Fruit fly (Drosophila melanogaster): Measurements from ENCODE around the gene nuf.

The nuf gene

DNA sequence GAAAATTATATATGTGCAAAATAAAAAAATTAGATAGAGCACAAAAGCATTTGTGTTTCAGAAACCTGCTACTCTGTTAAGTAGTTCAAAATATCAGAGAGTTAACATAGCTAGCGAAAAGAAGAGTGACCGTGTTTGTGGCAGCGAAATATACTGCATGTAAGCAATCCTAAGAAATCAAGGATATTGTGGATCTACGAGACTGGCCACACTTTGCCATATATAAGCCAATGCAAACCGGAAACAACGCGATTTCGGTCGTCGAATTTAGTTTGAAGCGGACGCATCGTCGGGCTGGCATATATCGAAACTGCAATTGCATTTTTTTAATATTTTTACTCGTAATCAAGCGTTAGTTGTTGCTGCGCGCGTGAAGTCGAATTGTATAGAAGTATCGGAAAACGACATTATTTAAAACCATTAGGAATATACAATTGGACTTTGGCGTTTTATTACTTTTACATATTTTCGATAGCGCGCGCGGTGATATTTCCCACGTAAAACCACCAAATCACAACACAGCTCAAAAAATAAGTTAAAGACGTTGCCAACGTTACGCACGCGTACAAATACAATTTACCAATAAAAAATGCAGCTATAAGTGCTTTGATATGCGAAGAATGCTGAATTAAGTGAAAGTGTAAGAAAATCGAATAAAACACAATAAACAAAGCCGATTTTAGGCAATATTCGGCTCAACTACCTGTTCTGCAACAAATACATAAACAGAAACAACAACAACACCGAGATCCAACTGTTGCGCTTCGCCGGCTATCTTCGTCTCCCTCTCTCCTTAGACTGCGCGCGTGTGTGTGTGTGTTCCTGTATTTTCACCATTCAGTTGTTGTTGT lies at the start of gene nuf:
Gene nuf, plus strand, starts transcription at position 246 of the 851 bp plus-strand sequence.
- TF ChIP-seq CG8159 (tag; optimal IDR thresholded peaks at IDR 0.05) (peak; percentile 37), Pif1B (GFP tag; optimal IDR thresholded peaks at IDR 0.05) (peak; percentile 31), CG8301 (tag; optimal IDR thresholded peaks at IDR 0.05) (peak; percentile 8), CG13204 (GFP tag; optimal IDR thresholded peaks at IDR 0.05) (no peak), CG17806 (tag; optimal IDR thresholded peaks at IDR 0.05) (peak; percentile 17), D1 (tag; optimal IDR thresholded peaks at IDR 0.05) (peak; percentile 65), Pif1A (GFP tag; optimal IDR thresholded peaks at IDR 0.05) (peak; percentile 3), fd96Ca (GFP tag; IDR thresholded peaks at IDR 0.05) (no peak; the same call in 2 of the 3 replicates), CG4496 (GFP tag; IDR thresholded peaks at IDR 0.05) (no peak; the same call in 2 of the 3 replicates), CG10348 (GFP tag; IDR thresholded peaks at IDR 0.05) (no peak), Snoo (tag; optimal IDR thresholded peaks at IDR 0.05) (peak; percentile 14), CG12605 (GFP tag; IDR thresholded peaks at IDR 0.05) (peak; percentile 82), Ets98B (GFP tag; IDR thresholded peaks at IDR 0.05) (peak; percentile 47)

DNA sequence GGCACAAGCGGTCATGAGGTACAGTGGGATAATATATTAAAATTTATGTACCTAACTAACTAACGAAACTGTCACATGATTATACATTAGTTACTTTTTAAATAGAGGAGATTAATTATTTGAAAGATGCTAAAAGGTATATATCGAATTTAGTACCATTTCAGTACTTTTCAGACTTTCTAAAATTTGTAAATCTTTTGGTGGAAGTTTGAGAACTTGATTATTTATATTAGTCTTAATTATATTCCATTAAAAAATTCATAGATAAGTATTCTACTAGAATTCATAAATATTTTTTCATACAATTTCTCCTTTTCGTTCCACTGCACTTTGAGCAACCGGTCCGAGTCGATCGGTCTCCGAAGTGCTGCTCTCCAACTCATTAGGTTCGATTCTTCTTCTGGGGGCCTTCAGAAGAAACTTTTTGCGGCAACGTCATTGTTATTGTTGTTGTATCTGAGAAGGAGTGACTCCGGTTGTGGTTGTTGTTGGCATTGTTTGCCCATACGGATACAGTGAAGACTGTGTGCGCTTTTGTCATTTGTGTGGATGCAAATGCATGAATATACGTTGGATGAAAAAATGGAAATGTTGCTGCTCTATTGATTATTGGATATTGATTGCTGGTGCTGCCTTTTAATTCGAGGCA lies 44.9 kb upstream of the nuf start:
- TF ChIP-seq CG12605 (GFP tag; IDR thresholded peaks at IDR 0.05), result no peak
- peak; percentile 42 for TF ChIP-seq D1 (tag; optimal IDR thresholded peaks at IDR 0.05)
- peak; percentile 88 for TF ChIP-seq CG8159 (tag; optimal IDR thresholded peaks at IDR 0.05)
- TF ChIP-seq CG14655 (GFP tag; optimal IDR thresholded peaks at IDR 0.05), result peak; percentile 79
- peak; percentile 50 for TF ChIP-seq CG15710 (tag; optimal IDR thresholded peaks at IDR 0.05)
- TF ChIP-seq rn (GFP tag; IDR thresholded peaks at IDR 0.05), result no peak
- no peak for TF ChIP-seq Pif1B (GFP tag; optimal IDR thresholded peaks at IDR 0.05)
- TF ChIP-seq CG17806 (tag; optimal IDR thresholded peaks at IDR 0.05), result peak; percentile 69
- TF ChIP-seq CG8301 (tag; optimal IDR thresholded peaks at IDR 0.05), result peak; percentile 65
- TF ChIP-seq Snoo (tag; optimal IDR thresholded peaks at IDR 0.05), result peak; percentile 13
- TF ChIP-seq gl (tag; optimal IDR thresholded peaks at IDR 0.05), result peak; percentile 3
- peak; percentile 80 for TF ChIP-seq CG9948 (tag; optimal IDR thresholded peaks at IDR 0.05)

DNA sequence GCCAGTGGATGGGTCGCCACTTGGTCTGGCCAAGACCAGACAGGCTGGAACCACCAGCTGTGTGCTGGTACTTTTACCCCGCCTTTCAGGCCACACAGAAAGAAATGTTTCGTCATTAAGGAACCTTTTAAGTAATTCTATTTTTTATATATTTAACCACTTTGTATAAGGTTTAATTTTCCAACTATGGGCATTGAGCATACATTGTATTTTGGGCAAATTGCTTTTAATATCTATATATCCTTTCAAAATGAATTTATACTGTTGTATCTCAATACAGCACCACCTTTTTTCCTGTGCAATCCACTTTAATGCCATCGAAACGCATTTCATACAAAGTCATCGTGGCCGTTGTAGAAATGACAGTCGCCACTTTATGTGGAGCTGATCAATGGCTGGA lies 44.3 kb upstream of the nuf start:
- TF ChIP-seq CG8159 (tag; optimal IDR thresholded peaks at IDR 0.05), result peak; percentile 73
- no peak for TF ChIP-seq Snoo (tag; optimal IDR thresholded peaks at IDR 0.05)
- TF ChIP-seq CG12605 (GFP tag; IDR thresholded peaks at IDR 0.05), result no peak
- TF ChIP-seq EcR (GFP tag; optimal IDR thresholded peaks at IDR 0.05), result no peak
- TF ChIP-seq Ets98B (GFP tag; IDR thresholded peaks at IDR 0.05), result no peak
- TF ChIP-seq CG4496 (GFP tag; IDR thresholded peaks at IDR 0.05), result no peak
- TF ChIP-seq CG9948 (tag; optimal IDR thresholded peaks at IDR 0.05), result peak; percentile 62
- peak; percentile 68 for TF ChIP-seq CG17806 (tag; optimal IDR thresholded peaks at IDR 0.05)
- TF ChIP-seq CG10348 (GFP tag; IDR thresholded peaks at IDR 0.05), result no peak
- TF ChIP-seq CG13204 (GFP tag; optimal IDR thresholded peaks at IDR 0.05), result no peak
- peak; percentile 53 for TF ChIP-seq CG15710 (tag; optimal IDR thresholded peaks at IDR 0.05)
- peak; percentile 20 for TF ChIP-seq Pif1B (GFP tag; optimal IDR thresholded peaks at IDR 0.05)
- TF ChIP-seq CG34367 (tag; optimal IDR thresholded peaks at IDR 0.05), result peak; percentile 24
- no peak for TF ChIP-seq rn (GFP tag; IDR thresholded peaks at IDR 0.05)
- TF ChIP-seq CG8301 (tag; optimal IDR thresholded peaks at IDR 0.05), result peak; percentile 66
- TF ChIP-seq gl (tag; optimal IDR thresholded peaks at IDR 0.05), result no peak
- 0 out of 3 replicates have a peak, but pooled peaks have one; percentile 20 for TF ChIP-seq fd96Ca (GFP tag; IDR thresholded peaks at IDR 0.05)
- TF ChIP-seq D1 (tag; optimal IDR thresholded peaks at IDR 0.05), result peak; percentile 15
- no peak for TF ChIP-seq CG32121 (GFP tag; IDR thresholded peaks at IDR 0.05)
- TF ChIP-seq CG14655 (GFP tag; optimal IDR thresholded peaks at IDR 0.05), result peak; percentile 77
- TF ChIP-seq Pif1A (GFP tag; optimal IDR thresholded peaks at IDR 0.05), result peak; percentile 51

DNA sequence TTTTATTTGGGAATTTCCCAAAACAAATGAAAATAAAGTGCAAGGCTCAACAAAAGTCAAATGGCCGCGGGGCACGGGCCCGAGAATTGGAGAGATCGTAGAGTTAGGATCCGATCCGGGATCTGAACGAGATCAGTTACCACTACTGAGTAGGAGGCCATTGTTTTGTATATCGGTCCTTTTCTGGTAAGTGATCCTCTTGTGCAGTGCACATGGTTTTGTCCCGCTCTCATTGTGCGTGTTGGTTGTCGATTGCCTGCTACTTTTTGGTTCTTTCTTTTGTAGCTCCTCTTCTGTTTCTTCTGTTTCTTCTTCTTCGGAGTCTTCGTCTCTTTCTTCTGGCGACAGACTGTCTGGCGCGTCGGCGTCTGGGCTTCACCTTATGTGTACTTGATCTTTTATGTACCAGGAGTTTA lies 40.5 kb upstream of the nuf start:
- TF ChIP-seq CG9948 (tag; optimal IDR thresholded peaks at IDR 0.05) (no peak), CG17806 (tag; optimal IDR thresholded peaks at IDR 0.05) (no peak), CG13204 (GFP tag; optimal IDR thresholded peaks at IDR 0.05) (no peak), Snoo (tag; optimal IDR thresholded peaks at IDR 0.05) (no peak), CG10348 (GFP tag; IDR thresholded peaks at IDR 0.05) (no peak), fd96Ca (GFP tag; IDR thresholded peaks at IDR 0.05) (no peak), CG15710 (tag; optimal IDR thresholded peaks at IDR 0.05) (no peak), EcR (GFP tag; optimal IDR thresholded peaks at IDR 0.05) (no peak), CG8159 (tag; optimal IDR thresholded peaks at IDR 0.05) (no peak), Pif1B (GFP tag; optimal IDR thresholded peaks at IDR 0.05) (no peak), CG32121 (GFP tag; IDR thresholded peaks at IDR 0.05) (no peak), CG4496 (GFP tag; IDR thresholded peaks at IDR 0.05) (no peak), CG8301 (tag; optimal IDR thresholded peaks at IDR 0.05) (no peak)

DNA sequence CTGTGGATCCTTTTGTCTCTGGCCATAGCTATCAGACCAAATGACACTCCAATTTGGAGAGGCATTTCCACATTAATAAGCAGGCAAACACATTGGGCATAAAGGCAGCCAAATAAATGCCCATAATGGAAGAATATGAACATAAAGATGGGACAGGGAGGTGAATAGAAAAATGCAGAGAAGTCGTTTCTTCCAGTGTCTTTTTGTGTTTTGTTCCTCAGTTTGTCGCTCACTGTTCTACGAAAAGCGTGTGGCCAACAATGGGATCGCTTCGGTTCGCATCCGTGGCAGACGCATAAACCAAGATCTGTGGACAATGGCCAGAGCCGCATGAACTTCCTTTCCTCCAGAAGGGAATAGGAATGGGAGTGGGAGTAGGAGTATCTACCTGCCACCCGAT lies 39.2 kb upstream of the nuf start:
- TF ChIP-seq gl (tag; optimal IDR thresholded peaks at IDR 0.05), result no peak
- TF ChIP-seq CG14655 (GFP tag; optimal IDR thresholded peaks at IDR 0.05), result no peak
- TF ChIP-seq CG10348 (GFP tag; IDR thresholded peaks at IDR 0.05), result no peak
- TF ChIP-seq rn (GFP tag; IDR thresholded peaks at IDR 0.05), result no peak
- no peak for TF ChIP-seq EcR (GFP tag; optimal IDR thresholded peaks at IDR 0.05)
